Fruit fly (Drosophila melanogaster) whole organism, adult: ENCODE data around the gene HP1D3csd.

Experiments used
- CG11617 ChIP-seq: fragments of 200-800 bp; sonication (Bioruptor generic); optimal IDR thresholded peaks from 2 replicates; lab custom pipeline; 2017; ENCODE audit warnings: mild to moderate bottlenecking, missing biosample characterization, missing genetic modification reagents, missing genetic modification characterization
- CG12768 ChIP-seq: fragments of 200-800 bp; sonication (Bioruptor generic); optimal IDR thresholded peaks from 2 replicates; lab custom pipeline; 2017; ENCODE audit warnings: missing biosample characterization, missing genetic modification characterization, mild to moderate bottlenecking, moderate library complexity, missing genetic modification reagents
- CG14711 ChIP-seq: fragments of 200-800 bp; sonication (Bioruptor generic); optimal IDR thresholded peaks from 2 replicates; lab custom pipeline; 2018; ENCODE audit warnings: missing biosample characterization, mild to moderate bottlenecking, missing genetic modification characterization, moderate library complexity
- CG1620 ChIP-seq: fragments of 200-800 bp; sonication (Bioruptor generic); optimal IDR thresholded peaks from 2 replicates; lab custom pipeline; 2016; ENCODE audit warnings: missing biosample characterization, missing genetic modification characterization
- CG33017 ChIP-seq: fragments of 200-800 bp; sonication (Bioruptor generic); optimal IDR thresholded peaks from 2 replicates; lab custom pipeline; 2018; ENCODE audit warnings: missing biosample characterization, mild to moderate bottlenecking, missing genetic modification characterization, moderate library complexity
- CG5204 ChIP-seq: fragments of 200-800 bp; sonication (Bioruptor generic); optimal IDR thresholded peaks from 2 replicates; lab custom pipeline; 2016; ENCODE audit warnings: missing biosample characterization, missing genetic modification characterization
- CG7045 ChIP-seq: fragments of 200-800 bp; sonication (Bioruptor generic); optimal IDR thresholded peaks from 2 replicates; lab custom pipeline; 2017; ENCODE audit warnings: missing biosample characterization, mild to moderate bottlenecking, missing genetic modification characterization
- Crg-1 ChIP-seq: fragments of 200-800 bp; sonication (Bioruptor generic); optimal IDR thresholded peaks from 2 replicates; lab custom pipeline; 2016; ENCODE audit warnings: missing biosample characterization, missing genetic modification characterization
- Mnt ChIP-seq: fragments of 200-800 bp; sonication (Bioruptor generic); optimal IDR thresholded peaks from 2 replicates; lab custom pipeline; 2016; ENCODE audit warnings: missing biosample characterization, mild to moderate bottlenecking, missing genetic modification characterization
- bab1 ChIP-seq: fragments of 200-800 bp; sonication (Bioruptor generic); optimal IDR thresholded peaks from 3 replicates; lab custom pipeline; 2019; ENCODE audit warnings: missing biosample characterization, mild to moderate bottlenecking, missing genetic modification characterization, moderate library complexity
- kay ChIP-seq: fragments of 200-800 bp; sonication (Bioruptor generic); peaks from one replicate; lab custom pipeline; 2016; ENCODE audit warnings: missing biosample characterization, missing genetic modification characterization, borderline replicate concordance
- toe ChIP-seq: fragments of 200-800 bp; sonication (Bioruptor generic); optimal IDR thresholded peaks from 2 replicates; lab custom pipeline; 2016; ENCODE audit warnings: missing biosample characterization, missing genetic modification characterization

dm6 chrX:19153288-19154130, 36.5 kb upstream of the HP1D3csd start:
- TF ChIP-seq kay (GFP tag; lab: Kevin White, UChicago) (peak; percentile 93), CG1620 (GFP tag; lab: Kevin White, UChicago) (no peak), CG14711 (tag; lab: Kevin White, UChicago) (no peak), CG12768 (GFP tag; lab: Kevin White, UChicago) (peak; percentile 53), Crg-1 (GFP tag; lab: Kevin White, UChicago) (no peak), CG5204 (GFP tag; lab: Kevin White, UChicago) (no peak), Mnt (peak; percentile 57), CG33017 (tag; lab: Kevin White, UChicago) (no peak), bab1 (peak; percentile 63), toe (GFP tag; lab: Kevin White, UChicago) (no peak), CG7045 (GFP tag; lab: Kevin White, UChicago) (no peak), CG11617 (no peak)
